Worm (Caenorhabditis elegans) whole organism, young adult: ENCODE data around the gene W03D2.9.
A peak's percentile ranks its signal among the peaks of the same experiment; 100 is the strongest.

ENCODE experiments used
- B0261.1 ChIP-seq: sonication (generic microtip); optimal IDR thresholded peaks from 2 replicates; lab custom pipeline; 2016; ENCODE audit warnings: mild to moderate bottlenecking, missing genetic modification characterization, moderate library complexity, missing compliant biosample characterization
- B0336.3 ChIP-seq: fragments of 200-800 bp; sonication (Bioruptor generic); IDR thresholded peaks from 2 replicates; pipeline ENCODE4 v1.3.6; 2022; ENCODE audit warnings: missing genetic modification characterization, missing compliant biosample characterization
- F10E7.11 ChIP-seq: sonication (generic microtip); optimal IDR thresholded peaks from 2 replicates; lab custom pipeline; 2017; ENCODE audit warnings: mild to moderate bottlenecking, missing genetic modification characterization, moderate library complexity, missing compliant biosample characterization
- F55B11.4 ChIP-seq: sonication (generic microtip); optimal IDR thresholded peaks from 2 replicates; lab custom pipeline; 2016; ENCODE audit warnings: missing compliant biosample characterization, missing genetic modification characterization, borderline replicate concordance; ENCODE audit not compliant: insufficient read depth
- F57A8.1 ChIP-seq: fragments of 200-800 bp; sonication (Bioruptor generic); optimal IDR thresholded peaks from 2 replicates; lab custom pipeline; 2018; ENCODE audit warnings: mild to moderate bottlenecking, missing genetic modification characterization, moderate library complexity, missing compliant biosample characterization
- K11D2.4 ChIP-seq: fragments of 200-800 bp; sonication (Bioruptor generic); IDR thresholded peaks from 2 replicates; pipeline ENCODE4 v1.3.6; 2022; ENCODE audit warnings: missing genetic modification reagents, missing genetic modification characterization, missing compliant biosample characterization
- K12H6.12 ChIP-seq: fragments of 200-800 bp; sonication (Bioruptor generic); optimal IDR thresholded peaks from 2 replicates; lab custom pipeline; 2018; ENCODE audit warnings: mild to moderate bottlenecking, missing genetic modification characterization, missing compliant biosample characterization
- Y56A3A.18 ChIP-seq: fragments of 200-800 bp; sonication (Bioruptor generic); IDR thresholded peaks from 2 replicates; pipeline ENCODE4 v1.3.6; 2022; ENCODE audit warnings: missing genetic modification reagents, missing genetic modification characterization, missing compliant biosample characterization
- Y79H2A.3 ChIP-seq: fragments of 200-800 bp; sonication (Bioruptor generic); conservative IDR thresholded peaks from 2 replicates; pipeline ENCODE4 v1.3.6; 2022; ENCODE audit warnings: missing genetic modification reagents, missing genetic modification characterization, missing compliant biosample characterization
- akir-1 ChIP-seq: fragments of 200-800 bp; sonication (Bioruptor generic); optimal IDR thresholded peaks from 2 replicates; lab custom pipeline; 2018; ENCODE audit warnings: mild to moderate bottlenecking, missing genetic modification characterization, moderate library complexity, missing compliant biosample characterization
- aptf-2 ChIP-seq: fragments of 200-800 bp; sonication (Bioruptor generic); conservative IDR thresholded peaks from 2 replicates; pipeline ENCODE4 v1.3.6; 2022; ENCODE audit warnings: missing genetic modification reagents, missing genetic modification characterization, missing compliant biosample characterization
- aptf-3 ChIP-seq: fragments of 200-800 bp; sonication (Bioruptor generic); IDR thresholded peaks from 2 replicates; pipeline ENCODE4 v1.3.6; 2022; ENCODE audit warnings: missing genetic modification characterization, missing compliant biosample characterization
- atf-7 ChIP-seq: sonication (generic microtip); optimal IDR thresholded peaks from 2 replicates; lab custom pipeline; 2017; ENCODE audit warnings: mild to moderate bottlenecking, missing genetic modification characterization, missing compliant biosample characterization
- ceh-58 ChIP-seq: fragments of 200-800 bp; sonication (Bioruptor generic); IDR thresholded peaks from 2 replicates; pipeline ENCODE4 v1.3.6; 2022; ENCODE audit warnings: missing genetic modification characterization, missing compliant biosample characterization
- ceh-79 ChIP-seq: sonication (generic microtip); optimal IDR thresholded peaks from 2 replicates; lab custom pipeline; 2017; ENCODE audit warnings: mild to moderate bottlenecking, missing genetic modification characterization, missing compliant biosample characterization
- ceh-91 ChIP-seq: fragments of 200-800 bp; sonication (Bioruptor generic); IDR thresholded peaks from 2 replicates; pipeline ENCODE4 v1.3.6; 2022; ENCODE audit warnings: missing genetic modification reagents, missing genetic modification characterization, missing compliant biosample characterization
- dpl-1 ChIP-seq: fragments of 150-350 bp; optimal IDR thresholded peaks from 2 replicates; lab custom pipeline; 2014; ENCODE audit warnings: missing biosample characterization, missing genetic modification reagents, missing genetic modification characterization
- egl-18 ChIP-seq: fragments of 200-800 bp; sonication (Bioruptor generic); IDR thresholded peaks from 2 replicates; pipeline ENCODE4 v1.3.6; 2022; ENCODE audit warnings: missing genetic modification reagents, missing genetic modification characterization, missing compliant biosample characterization
- egrh-3 ChIP-seq: fragments of 200-800 bp; sonication (Bioruptor generic); IDR thresholded peaks from 2 replicates; pipeline ENCODE4 v1.3.6; 2022; ENCODE audit warnings: missing genetic modification reagents, missing genetic modification characterization, missing compliant biosample characterization
- ets-4 ChIP-seq: fragments of 200-800 bp; sonication (Bioruptor generic); optimal IDR thresholded peaks from 2 replicates; lab custom pipeline; 2018; ENCODE audit warnings: mild to moderate bottlenecking, missing genetic modification characterization, missing compliant biosample characterization
- gei-17 ChIP-seq: fragments of 200-800 bp; sonication (Bioruptor generic); optimal IDR thresholded peaks from 2 replicates; lab custom pipeline; 2018; ENCODE audit warnings: mild to moderate bottlenecking, missing genetic modification characterization, missing compliant biosample characterization
- him-1 ChIP-seq: sonication (generic microtip); optimal IDR thresholded peaks from 2 replicates; lab custom pipeline; 2016; ENCODE audit warnings: missing genotype, missing genetic modification reagents, missing genetic modification characterization, missing compliant biosample characterization
- hlh-12 ChIP-seq: sonication (generic microtip); optimal IDR thresholded peaks from 2 replicates; lab custom pipeline; 2016; ENCODE audit warnings: missing genetic modification characterization, missing compliant biosample characterization
- hlh-26 ChIP-seq: fragments of 200-800 bp; sonication (Bioruptor generic); conservative IDR thresholded peaks from 2 replicates; pipeline ENCODE4 v1.3.6; 2022; ENCODE audit warnings: missing genetic modification reagents, missing genetic modification characterization, missing compliant biosample characterization
- hmg-20 ChIP-seq: fragments of 200-800 bp; sonication (Bioruptor generic); IDR thresholded peaks from 2 replicates; pipeline ENCODE4 v1.3.6; 2022; ENCODE audit warnings: missing genetic modification reagents, missing genetic modification characterization, missing compliant biosample characterization
- hsf-1 ChIP-seq: fragments of 200-800 bp; sonication (Bioruptor generic); IDR thresholded peaks from 2 replicates; pipeline ENCODE4 v1.3.6; 2022; ENCODE audit warnings: missing genetic modification reagents, missing genetic modification characterization, missing compliant biosample characterization
- lin-26 ChIP-seq: fragments of 200-800 bp; sonication (Bioruptor generic); IDR thresholded peaks from 2 replicates; pipeline ENCODE4 v1.3.6; 2022; ENCODE audit warnings: missing genetic modification reagents, missing genetic modification characterization, missing compliant biosample characterization
- madf-6 ChIP-seq: fragments of 200-800 bp; sonication (Bioruptor generic); IDR thresholded peaks from 2 replicates; pipeline ENCODE4 v1.3.6; 2022; ENCODE audit warnings: missing genetic modification reagents, missing genetic modification characterization, missing compliant biosample characterization
- madf-8 ChIP-seq: fragments of 200-800 bp; sonication (Bioruptor generic); conservative IDR thresholded peaks from 2 replicates; pipeline ENCODE4 v1.3.6; 2022; ENCODE audit warnings: missing genetic modification reagents, missing genetic modification characterization, missing compliant biosample characterization
- mcd-1 ChIP-seq: fragments of 200-800 bp; sonication (Bioruptor generic); IDR thresholded peaks from 2 replicates; pipeline ENCODE4 v1.3.6; 2022; ENCODE audit warnings: missing genetic modification reagents, missing genetic modification characterization, missing compliant biosample characterization
- mel-28 ChIP-seq: sonication (generic microtip); optimal IDR thresholded peaks from 2 replicates; lab custom pipeline; 2016; ENCODE audit warnings: borderline replicate concordance, mild to moderate bottlenecking, missing genetic modification characterization, missing compliant biosample characterization
- nfya-2 ChIP-seq: fragments of 200-800 bp; sonication (Bioruptor generic); IDR thresholded peaks from 2 replicates; pipeline ENCODE4 v1.3.6; 2022; ENCODE audit warnings: missing genetic modification reagents, missing genetic modification characterization, missing compliant biosample characterization
- nfyb-1 ChIP-seq: fragments of 200-800 bp; sonication (Bioruptor generic); IDR thresholded peaks from 2 replicates; pipeline ENCODE4 v1.3.6; 2022; ENCODE audit warnings: missing genetic modification reagents, missing genetic modification characterization, missing compliant biosample characterization
- nhr-179 ChIP-seq: sonication (generic microtip); optimal IDR thresholded peaks from 2 replicates; lab custom pipeline; 2016; ENCODE audit warnings: mild to moderate bottlenecking, missing genetic modification characterization, missing compliant biosample characterization
- nhr-90 ChIP-seq: sonication (generic microtip); optimal IDR thresholded peaks from 2 replicates; lab custom pipeline; 2016; ENCODE audit warnings: missing genotype, mild to moderate bottlenecking, missing genetic modification characterization, missing compliant biosample characterization
- pha-4 ChIP-seq: fragments of 150-350 bp; sonication (generic microtip); optimal IDR thresholded peaks from 2 replicates; lab custom pipeline; 2014; ENCODE audit warnings: missing biosample characterization, missing genetic modification reagents, missing genetic modification characterization
- rec-8 ChIP-seq, 2 experiments: sonication (generic microtip); optimal IDR thresholded peaks; 2 replicates each; lab custom pipeline; 2016; ENCODE audit warnings: mild to moderate bottlenecking in 2 of 2, missing genetic modification characterization in 2 of 2, missing genetic modification reagents in 2 of 2, missing genotype in 2 of 2, missing biosample characterization in 1 of 2, missing compliant biosample characterization in 1 of 2, moderate library complexity in 1 of 2
- sea-2 ChIP-seq: fragments of 200-800 bp; sonication (Bioruptor generic); IDR thresholded peaks from 2 replicates; pipeline ENCODE4 v1.3.6; 2022; ENCODE audit warnings: missing genetic modification characterization, missing compliant biosample characterization
- snpc-1.3 ChIP-seq: sonication (generic microtip); optimal IDR thresholded peaks from 2 replicates; lab custom pipeline; 2017; ENCODE audit warnings: missing genetic modification characterization, mild to moderate bottlenecking, missing compliant biosample characterization, antibody characterized with exemption, moderate library complexity, missing genotype, missing genetic modification reagents; ENCODE audit not compliant: insufficient read depth
- snpc-3.4 ChIP-seq: sonication (generic microtip); optimal IDR thresholded peaks from 2 replicates; lab custom pipeline; 2017; ENCODE audit warnings: missing genetic modification characterization, mild to moderate bottlenecking, missing compliant biosample characterization, antibody characterized with exemption, moderate library complexity, missing genotype, missing genetic modification reagents
- snpc-4 ChIP-seq, 5 experiments: fragments of 150-350 bp in 1 of 5; sonication (generic microtip) in 4 of 5; optimal IDR thresholded peaks; 2 replicates each; lab custom pipeline; 2014 to 2018; ENCODE audit warnings: missing genetic modification characterization in 5 of 5, missing biosample characterization in 3 of 5, antibody characterized with exemption in 2 of 5, mild to moderate bottlenecking in 2 of 5, missing compliant biosample characterization in 2 of 5, missing genotype in 2 of 5, moderate library complexity in 2 of 5, missing genetic modification reagents in 1 of 5
- tbp1 ChIP-seq: fragments of 200-800 bp; sonication (Bioruptor generic); optimal IDR thresholded peaks from 2 replicates; lab custom pipeline; 2018; ENCODE audit warnings: mild to moderate bottlenecking, missing genetic modification characterization, missing compliant biosample characterization
- tbx-9 ChIP-seq: sonication (generic microtip); optimal IDR thresholded peaks from 2 replicates; lab custom pipeline; 2016; ENCODE audit warnings: borderline replicate concordance, missing genetic modification characterization, inconsistent platforms, missing compliant biosample characterization
- tlf-1 ChIP-seq: fragments of 200-800 bp; sonication (Bioruptor generic); optimal IDR thresholded peaks from 2 replicates; lab custom pipeline; 2018; ENCODE audit warnings: mild to moderate bottlenecking, missing genetic modification characterization, missing compliant biosample characterization
- xnd-1 ChIP-seq: sonication (generic microtip); optimal IDR thresholded peaks from 2 replicates; lab custom pipeline; 2016; ENCODE audit warnings: missing genotype, missing genetic modification reagents, missing genetic modification characterization, missing compliant biosample characterization
- zim-3 ChIP-seq: sonication (generic microtip); optimal IDR thresholded peaks from 2 replicates; lab custom pipeline; 2017; ENCODE audit warnings: mild to moderate bottlenecking, missing genetic modification characterization, moderate library complexity, missing compliant biosample characterization
- ztf-28 ChIP-seq: fragments of 200-800 bp; sonication (Bioruptor generic); IDR thresholded peaks from 2 replicates; pipeline ENCODE4 v1.3.6; 2022; ENCODE audit warnings: missing genetic modification reagents, missing genetic modification characterization, missing compliant biosample characterization
- ztf-6 ChIP-seq: fragments of 200-800 bp; sonication (Bioruptor generic); IDR thresholded peaks from 2 replicates; pipeline ENCODE4 v1.3.6; 2022; ENCODE audit warnings: missing genetic modification reagents, missing genetic modification characterization, missing compliant biosample characterization

The W03D2.9 gene

DNA sequence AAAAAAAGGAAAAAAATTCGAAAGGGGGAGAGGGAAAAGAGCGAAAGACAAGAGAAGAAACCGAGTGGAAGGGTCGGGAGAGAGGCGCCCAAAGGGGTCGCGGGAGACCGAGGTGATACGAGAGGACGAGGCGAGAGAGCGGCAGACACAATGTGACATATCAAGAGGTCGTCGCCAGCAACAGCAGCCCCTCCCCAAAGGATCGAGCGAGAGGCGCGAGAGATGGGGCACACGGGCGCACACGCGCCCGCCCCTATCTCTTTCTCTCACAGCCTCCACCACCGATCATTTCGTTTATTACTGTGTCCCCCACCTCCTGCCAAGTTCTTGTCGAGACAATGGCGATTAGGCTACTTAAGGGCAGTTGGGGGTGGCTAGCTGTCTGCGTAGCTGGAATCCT is 46.3 kb downstream of the W03D2.9 start (continued):
- TF ChIP-seq hmg-20: 0 out of 2 replicates have a peak, but pooled peaks have one; percentile 20
- no peak for TF ChIP-seq F55B11.4 (tag; lab: Kevin White, UChicago)
- no peak for TF ChIP-seq ceh-91 (GFP tag; lab: Robert Waterston, UW)
- TF ChIP-seq snpc-3.4: no peak
- TF ChIP-seq B0336.3 (GFP tag; lab: Robert Waterston, UW): peak; percentile 34; the same call in 1 of the 2 replicates
- no peak for TF ChIP-seq snpc-1.3 (tag; lab: Kevin White, UChicago)
- TF ChIP-seq zim-3: no peak
- no peak for TF ChIP-seq aptf-3 (GFP tag; lab: Robert Waterston, UW)
- peak; percentile 64 for TF ChIP-seq mcd-1 (GFP tag; lab: Robert Waterston, UW)
- TF ChIP-seq mel-28: no peak
- TF ChIP-seq K12H6.12: peak; percentile 13
- TF ChIP-seq him-1 (tag; lab: Kevin White, UChicago): no peak
- TF ChIP-seq dpl-1 (GFP tag; lab: Kevin White, UChicago): no peak
- no peak for TF ChIP-seq snpc-4 (GFP tag; optimal IDR thresholded peaks at IDR 0.05; lab: Kevin White, UChicago)
- TF ChIP-seq snpc-4 (tag; optimal IDR thresholded peaks at IDR 0.05; lab: Kevin White, UChicago): peak in 3 of 4 experiments; percentile 48 to 66 (median 57)
- TF ChIP-seq hlh-12: no peak
- peak; percentile 42 for TF ChIP-seq ets-4 (GFP tag; lab: Kevin White, UChicago)
- no peak for TF ChIP-seq sea-2 (GFP tag; lab: Robert Waterston, UW)
- no peak for TF ChIP-seq F10E7.11 (tag; lab: Kevin White, UChicago)
- no peak for TF ChIP-seq tbx-9 (tag; lab: Kevin White, UChicago)
- no peak for TF ChIP-seq B0261.1 (tag; lab: Kevin White, UChicago)
- TF ChIP-seq atf-7 (tag; lab: Kevin White, UChicago): peak; percentile 51
- no peak for TF ChIP-seq nhr-179 (tag; lab: Kevin White, UChicago)
- no peak for TF ChIP-seq madf-8
- TF ChIP-seq Y56A3A.18 (GFP tag; lab: Robert Waterston, UW): no peak; the same call in 1 of the 2 replicates
- TF ChIP-seq K11D2.4: no peak
- no peak for TF ChIP-seq akir-1 (GFP tag; lab: Kevin White, UChicago)
- peak; percentile 41 for TF ChIP-seq tbp1 (GFP tag; lab: Kevin White, UChicago)
- no peak for TF ChIP-seq hsf-1
- no peak for TF ChIP-seq nhr-90 (tag; lab: Kevin White, UChicago)
- no peak for TF ChIP-seq egl-18
- TF ChIP-seq hlh-26 (GFP tag; lab: Robert Waterston, UW): no peak
- peak; percentile 15; the same call in 1 of the 2 replicates for TF ChIP-seq nfyb-1 (GFP tag; lab: Robert Waterston, UW)
- TF ChIP-seq pha-4 (tag; lab: Kevin White, UChicago): no peak
- TF ChIP-seq egrh-3 (GFP tag; lab: Robert Waterston, UW): peak; percentile 97
- peak; percentile 9 for TF ChIP-seq tlf-1 (GFP tag; lab: Kevin White, UChicago)
- 0 out of 2 replicates have a peak, but pooled peaks have one; percentile 62 for TF ChIP-seq ztf-28 (GFP tag; lab: Robert Waterston, UW)
- no peak for TF ChIP-seq xnd-1
- TF ChIP-seq gei-17 (GFP tag; lab: Kevin White, UChicago): peak; percentile 16
- no peak for TF ChIP-seq Y79H2A.3 (GFP tag; lab: Robert Waterston, UW)
- no peak for TF ChIP-seq rec-8 (tag; optimal IDR thresholded peaks at IDR 0.05; lab: Kevin White, UChicago)
- TF ChIP-seq nfya-2 (GFP tag; lab: Robert Waterston, UW): no peak
- TF ChIP-seq ztf-6 (GFP tag; lab: Robert Waterston, UW): no peak
- 0 out of 2 replicates have a peak, but pooled peaks have one; percentile 28 for TF ChIP-seq madf-6 (GFP tag; lab: Robert Waterston, UW)
- TF ChIP-seq aptf-2 (GFP tag; lab: Robert Waterston, UW): no peak
- TF ChIP-seq ceh-79 (tag; lab: Kevin White, UChicago): no peak
- TF ChIP-seq F57A8.1 (GFP tag; lab: Kevin White, UChicago): no peak
- TF ChIP-seq ceh-58: no peak
- peak; percentile 63; the same call in 1 of the 2 replicates for TF ChIP-seq lin-26 (GFP tag; lab: Robert Waterston, UW)
